Worm (Caenorhabditis elegans) whole organism, mixed stage, embryonic: ENCODE results near the gene C35B1.4.
"Not testable (repeated sequence)": the region's sequence is repeated elsewhere in the genome, so short reads cannot be mapped to it uniquely, and the experiment has no call there.

Experiments used
- bed-3 ChIP-seq: fragments of 200-800 bp; sonication (Bioruptor generic); optimal IDR thresholded peaks from 3 replicates; lab custom pipeline; 2018; ENCODE audit warnings: mild to moderate bottlenecking, missing genetic modification characterization, moderate library complexity, missing compliant biosample characterization
- blmp-1 ChIP-seq: fragments of 150-350 bp; optimal IDR thresholded peaks from 2 replicates; lab custom pipeline; 2014; ENCODE audit warnings: missing biosample characterization, missing genetic modification characterization
- ceh-39 ChIP-seq: fragments of 150-350 bp; optimal IDR thresholded peaks from 2 replicates; lab custom pipeline; 2014; ENCODE audit warnings: missing biosample characterization, missing genetic modification characterization
- ceh-83 ChIP-seq: fragments of 200-800 bp; sonication (Bioruptor generic); optimal IDR thresholded peaks from 2 replicates; lab custom pipeline; 2018; ENCODE audit warnings: mild to moderate bottlenecking, missing genetic modification characterization, missing compliant biosample characterization
- cnd-1 ChIP-seq: fragments of 200-800 bp; sonication (Bioruptor generic); optimal IDR thresholded peaks from 2 replicates; lab custom pipeline; 2018; ENCODE audit warnings: mild to moderate bottlenecking, missing genetic modification characterization, missing compliant biosample characterization
- drap-1 ChIP-seq: fragments of 200-800 bp; sonication (Bioruptor generic); optimal IDR thresholded peaks from 3 replicates; lab custom pipeline; 2018; ENCODE audit warnings: mild to moderate bottlenecking, missing genetic modification characterization, missing compliant biosample characterization
- elt-1 ChIP-seq: sonication (generic microtip); optimal IDR thresholded peaks from 2 replicates; lab custom pipeline; 2017; ENCODE audit warnings: missing genetic modification characterization, mild to moderate bottlenecking, missing compliant biosample characterization, antibody characterized with exemption, moderate library complexity, borderline replicate concordance; ENCODE audit not compliant: insufficient read depth
- flh-1 ChIP-seq: fragments of 200-800 bp; sonication (Bioruptor generic); optimal IDR thresholded peaks from 2 replicates; lab custom pipeline; 2018; ENCODE audit warnings: mild to moderate bottlenecking, missing genetic modification characterization, moderate library complexity, missing compliant biosample characterization
- ham-2 ChIP-seq: fragments of 200-800 bp; sonication (Bioruptor generic); optimal IDR thresholded peaks from 2 replicates; lab custom pipeline; 2018; ENCODE audit warnings: mild to moderate bottlenecking, missing genetic modification characterization, missing compliant biosample characterization
- hlh-1 ChIP-seq: fragments of 150-350 bp; optimal IDR thresholded peaks from 2 replicates; lab custom pipeline; 2014; ENCODE audit warnings: missing biosample characterization, missing genetic modification reagents, missing genetic modification characterization
- lsy-2 ChIP-seq: fragments of 150-350 bp; optimal IDR thresholded peaks from 2 replicates; lab custom pipeline; 2014; ENCODE audit warnings: missing biosample characterization, missing genetic modification characterization
- mab-5 ChIP-seq: fragments of 150-350 bp; optimal IDR thresholded peaks from 2 replicates; lab custom pipeline; 2014; ENCODE audit warnings: missing biosample characterization, missing genetic modification characterization
- mep-1 ChIP-seq: fragments of 150-350 bp; optimal IDR thresholded peaks from 2 replicates; lab custom pipeline; 2017; ENCODE audit warnings: missing biosample characterization, missing genetic modification reagents, missing genetic modification characterization, inconsistent platforms
- nhr-2 ChIP-seq: fragments of 150-350 bp; optimal IDR thresholded peaks from 2 replicates; lab custom pipeline; 2014; ENCODE audit warnings: missing biosample characterization, missing genetic modification characterization
- nhr-28 ChIP-seq: fragments of 150-350 bp; optimal IDR thresholded peaks from 2 replicates; lab custom pipeline; 2014; ENCODE audit warnings: missing biosample characterization, missing genetic modification characterization
- nhr-76 ChIP-seq: sonication (generic microtip); optimal IDR thresholded peaks from 2 replicates; lab custom pipeline; 2017; ENCODE audit warnings: missing biosample characterization, missing genetic modification characterization
- tbx-8 ChIP-seq: fragments of 200-800 bp; sonication (Bioruptor generic); optimal IDR thresholded peaks from 2 replicates; lab custom pipeline; 2018; ENCODE audit warnings: mild to moderate bottlenecking, missing genetic modification characterization, moderate library complexity, missing compliant biosample characterization
- ztf-11 ChIP-seq: fragments of 150-350 bp; optimal IDR thresholded peaks from 2 replicates; lab custom pipeline; 2014; ENCODE audit warnings: missing biosample characterization, missing genetic modification characterization

Gene C35B1.4

ce11 chrIV:4121055-4121454 is 41.4 kb downstream of the C35B1.4 start:
- TF ChIP-seq hlh-1 (tag; lab: Kevin White, UChicago) (no peak), flh-1 (GFP tag; lab: Kevin White, UChicago) (no peak), ceh-83 (no peak), cnd-1 (no peak), nhr-28 (tag; lab: Kevin White, UChicago) (no peak), ztf-11 (tag; lab: Kevin White, UChicago) (no peak), nhr-76 (no peak), tbx-8 (no peak), blmp-1 (tag; lab: Kevin White, UChicago) (no peak), nhr-2 (tag; lab: Kevin White, UChicago) (no peak), ham-2 (GFP tag; lab: Kevin White, UChicago) (no peak), mab-5 (tag; lab: Kevin White, UChicago) (no peak)

ce11 chrIV:4123083-4123482 is 43.5 kb downstream of the C35B1.4 start, which contains the start of gene mul-1:
Gene mul-1 (minus strand): TSS chrIV:4123166.
- TF ChIP-seq bed-3 (GFP tag; lab: Kevin White, UChicago), result no peak
- no peak for TF ChIP-seq mep-1
- no peak for TF ChIP-seq lsy-2 (tag; lab: Kevin White, UChicago)
- no peak for TF ChIP-seq ztf-11 (tag; lab: Kevin White, UChicago)
- no peak for TF ChIP-seq blmp-1 (tag; lab: Kevin White, UChicago)
- TF ChIP-seq hlh-1 (tag; lab: Kevin White, UChicago), result no peak
- TF ChIP-seq elt-1 (tag; lab: Kevin White, UChicago), result no peak
- no peak for TF ChIP-seq ceh-39

DNA sequence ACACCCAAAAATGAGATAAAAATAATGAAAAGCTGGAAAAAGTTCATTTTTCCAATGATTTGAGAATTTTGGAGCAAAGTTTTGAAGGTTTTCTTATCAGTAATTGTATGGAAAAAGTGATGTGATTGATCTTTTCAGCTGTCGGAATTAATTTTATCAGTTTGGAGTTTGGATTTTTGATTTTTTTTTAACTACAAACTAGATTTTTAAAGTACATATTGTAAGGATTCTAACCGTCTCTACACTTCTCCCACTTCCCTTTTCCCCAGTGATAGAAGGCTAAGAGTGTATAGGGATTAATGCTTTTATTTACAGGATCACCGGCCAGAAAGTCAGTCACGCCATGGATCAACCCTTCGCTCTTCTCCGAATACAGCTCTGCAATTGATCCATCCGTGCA is 46.0 kb downstream of the C35B1.4 start, which contains the start of gene F49F1.7:
Gene F49F1.7, minus strand, starts transcription at position 101 of the 400 bp plus-strand sequence.
- TF ChIP-seq ceh-39; drap-1; hlh-1 (tag; lab: Kevin White, UChicago): not testable (repeated sequence)
- TF ChIP-seq, all 35 proteins: peak for 0; not testable (repeated sequence) for 35
